Fruit fly (Drosophila melanogaster): Measurements from ENCODE around the gene rdgA.

The rdgA gene

dm6 chrX:8906805-8907546 lies at the start of gene rdgA:
rdgA (plus strand) TSS chrX:8907068.
- TF ChIP-seq kay (GFP tag; ENCODE audit: borderline replicate concordance), result no peak
- no peak for TF ChIP-seq ovo (GFP tag; optimal IDR thresholded peaks at IDR 0.05)
- no peak for TF ChIP-seq CG5204 (GFP tag; optimal IDR thresholded peaks at IDR 0.05)
- no peak for TF ChIP-seq Clk (GFP tag; optimal IDR thresholded peaks at IDR 0.05)
- peak; percentile 26 for TF ChIP-seq CG7101 (tag; optimal IDR thresholded peaks at IDR 0.05)
- no peak for TF ChIP-seq CG12768 (GFP tag; optimal IDR thresholded peaks at IDR 0.05)
- TF ChIP-seq tj (GFP tag; optimal IDR thresholded peaks at IDR 0.05), result peak; percentile 20
- no peak for TF ChIP-seq Mnt (GFP tag; optimal IDR thresholded peaks at IDR 0.05)
- TF ChIP-seq cnc (optimal IDR thresholded peaks at IDR 0.05), result no peak
- TF ChIP-seq bab1 (GFP tag; optimal IDR thresholded peaks at IDR 0.05), result no peak
- TF ChIP-seq CG1620 (GFP tag; optimal IDR thresholded peaks at IDR 0.05), result peak; percentile 49

- TF ChIP-seq Hr96 (GFP tag; optimal IDR thresholded peaks at IDR 0.05) (no peak), tj (GFP tag; optimal IDR thresholded peaks at IDR 0.05) (no peak), CG33017 (tag; optimal IDR thresholded peaks at IDR 0.05) (no peak), kay (GFP tag; ENCODE audit: borderline replicate concordance) (no peak)
Measured at dm6 chrX:8857098-8857724, 49.7 kb upstream of the rdgA start.

- TF ChIP-seq CG1620 (GFP tag; optimal IDR thresholded peaks at IDR 0.05) (no peak), Clk (GFP tag; optimal IDR thresholded peaks at IDR 0.05) (no peak), CG33017 (tag; optimal IDR thresholded peaks at IDR 0.05) (no peak), CG11617 (GFP tag; optimal IDR thresholded peaks at IDR 0.05) (no peak), kay (GFP tag; ENCODE audit: borderline replicate concordance) (no peak), CG7101 (tag; optimal IDR thresholded peaks at IDR 0.05) (no peak), Mnt (GFP tag; optimal IDR thresholded peaks at IDR 0.05) (no peak), cic (GFP tag; optimal IDR thresholded peaks at IDR 0.05) (no peak), bab1 (GFP tag; optimal IDR thresholded peaks at IDR 0.05) (no peak)
Measured at dm6 chrX:8858679-8859078, 48.2 kb upstream of the rdgA start.

dm6 chrX:8859517-8859916 lies 47.4 kb upstream of the rdgA start:
- TF ChIP-seq CG7045 (GFP tag; optimal IDR thresholded peaks at IDR 0.05) (no peak), Mnt (GFP tag; optimal IDR thresholded peaks at IDR 0.05) (no peak), CG14711 (tag; optimal IDR thresholded peaks at IDR 0.05) (no peak), Crg-1 (GFP tag; optimal IDR thresholded peaks at IDR 0.05) (no peak), CG11617 (GFP tag; optimal IDR thresholded peaks at IDR 0.05) (no peak), cnc (optimal IDR thresholded peaks at IDR 0.05) (no peak), CG33017 (tag; optimal IDR thresholded peaks at IDR 0.05) (no peak), CG7101 (tag; optimal IDR thresholded peaks at IDR 0.05) (no peak), CG5204 (GFP tag; optimal IDR thresholded peaks at IDR 0.05) (no peak), Hr96 (GFP tag; optimal IDR thresholded peaks at IDR 0.05) (no peak), toe (GFP tag; optimal IDR thresholded peaks at IDR 0.05) (no peak), CG12768 (GFP tag; optimal IDR thresholded peaks at IDR 0.05) (no peak), Clk (GFP tag; optimal IDR thresholded peaks at IDR 0.05) (no peak), bab1 (GFP tag; optimal IDR thresholded peaks at IDR 0.05) (no peak)

- no peak for TF ChIP-seq tj (GFP tag; optimal IDR thresholded peaks at IDR 0.05)
- TF ChIP-seq CG14711 (tag; optimal IDR thresholded peaks at IDR 0.05), result no peak
- TF ChIP-seq CG7101 (tag; optimal IDR thresholded peaks at IDR 0.05), result no peak
Measured at dm6 chrX:8861267-8861666, 45.6 kb upstream of the rdgA start.

dm6 chrX:8863133-8863553 lies 43.7 kb upstream of the rdgA start:
- no peak for TF ChIP-seq pad (GFP tag; optimal IDR thresholded peaks at IDR 0.05)

dm6 chrX:8863554-8864498 lies 43.0 kb upstream of the rdgA start:
- TF ChIP-seq Crg-1 (GFP tag; optimal IDR thresholded peaks at IDR 0.05) (no peak), cnc (optimal IDR thresholded peaks at IDR 0.05) (no peak), Clk (GFP tag; optimal IDR thresholded peaks at IDR 0.05) (no peak), pad (GFP tag; optimal IDR thresholded peaks at IDR 0.05) (peak; percentile 25), CG7101 (tag; optimal IDR thresholded peaks at IDR 0.05) (peak; percentile 64), toe (GFP tag; optimal IDR thresholded peaks at IDR 0.05) (no peak), tj (GFP tag; optimal IDR thresholded peaks at IDR 0.05) (peak; percentile 48), cic (GFP tag; optimal IDR thresholded peaks at IDR 0.05) (no peak), CG5204 (GFP tag; optimal IDR thresholded peaks at IDR 0.05) (no peak), Mnt (GFP tag; optimal IDR thresholded peaks at IDR 0.05) (no peak), CG1620 (GFP tag; optimal IDR thresholded peaks at IDR 0.05) (no peak), CG11617 (GFP tag; optimal IDR thresholded peaks at IDR 0.05) (peak; percentile 21), ovo (GFP tag; optimal IDR thresholded peaks at IDR 0.05) (no peak), CG12768 (GFP tag; optimal IDR thresholded peaks at IDR 0.05) (no peak), CG33017 (tag; optimal IDR thresholded peaks at IDR 0.05) (no peak), Hr96 (GFP tag; optimal IDR thresholded peaks at IDR 0.05) (no peak), CG7045 (GFP tag; optimal IDR thresholded peaks at IDR 0.05) (peak; percentile 13), kay (GFP tag; ENCODE audit: borderline replicate concordance) (no peak), CG14711 (tag; optimal IDR thresholded peaks at IDR 0.05) (peak; percentile 66), bab1 (GFP tag; optimal IDR thresholded peaks at IDR 0.05) (peak; percentile 94)
